Worm (Caenorhabditis elegans): ENCODE results near the gene T11F9.1.
"Not testable (repeated sequence)": the region's sequence is repeated elsewhere in the genome, so short reads cannot be mapped to it uniquely, and the experiment has no call there.

T11F9.1 gene

DNA sequence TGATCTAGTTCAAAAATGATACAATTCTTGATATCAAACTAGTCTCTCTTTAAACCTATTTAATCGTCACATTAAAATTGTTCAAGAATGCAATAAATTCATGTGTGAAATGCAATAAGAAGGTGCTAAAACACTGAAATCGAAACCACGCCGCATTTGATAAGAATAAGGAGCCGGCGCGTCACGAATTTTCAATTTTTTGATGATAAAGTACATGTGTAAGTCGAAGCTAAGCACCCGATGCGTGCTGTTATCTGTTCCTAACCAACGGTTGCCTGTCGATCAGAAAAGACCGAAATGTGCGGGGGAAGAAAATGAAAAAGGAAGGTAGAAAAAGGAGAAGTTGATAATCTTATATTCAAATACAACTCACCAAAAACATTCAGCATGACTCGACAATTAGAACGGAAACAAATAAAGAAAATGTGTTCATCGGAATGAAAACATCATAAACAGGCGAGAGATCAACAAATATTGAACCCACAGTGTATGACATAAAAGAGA is 10.9 kb downstream of the T11F9.1 start, which contains the start of gene aat-6:
Gene aat-6 (minus strand): TSS at position 454 of the 504 bp plus-strand sequence.
- TF ChIP-seq ztf-29 (GFP tag; IDR thresholded peaks at IDR 0.05), result no peak
- TF ChIP-seq T22C8.4 (GFP tag; IDR thresholded peaks at IDR 0.05), result no peak
- no peak for TF ChIP-seq cog-1 (tag; optimal IDR thresholded peaks at IDR 0.05)
- no peak for TF ChIP-seq ref-1 (GFP tag; conservative IDR thresholded peaks at IDR 0.05)
- TF ChIP-seq med-1 (GFP tag; optimal IDR thresholded peaks at IDR 0.05; ENCODE audit: insufficient read depth), result no peak
- no peak for TF ChIP-seq ztf-23 (GFP tag; IDR thresholded peaks at IDR 0.05)
- no peak for TF ChIP-seq klf-2 (GFP tag; conservative IDR thresholded peaks at IDR 0.05)
- TF ChIP-seq flt-1 (GFP tag; IDR thresholded peaks at IDR 0.05), result no peak
- no peak for TF ChIP-seq tab-1 (GFP tag; IDR thresholded peaks at IDR 0.05)

DNA sequence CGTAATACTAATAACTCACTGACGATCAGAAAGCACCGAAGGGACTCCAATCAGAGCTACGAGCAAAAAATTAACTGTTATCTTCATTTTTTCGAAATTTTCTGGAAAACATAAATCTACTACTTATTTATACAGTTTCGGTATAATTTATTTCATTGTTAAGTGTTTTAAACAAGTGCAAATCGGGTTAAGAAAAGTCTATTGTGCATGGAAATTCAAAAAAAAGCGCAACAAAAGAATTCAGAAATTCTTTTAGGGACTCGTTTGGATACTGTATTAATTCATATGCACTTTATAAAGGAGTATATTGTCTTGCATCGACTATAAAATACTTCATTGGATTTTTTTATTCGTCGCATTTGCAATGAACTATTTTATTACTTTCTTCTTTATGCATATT is 12.9 kb downstream of the T11F9.1 start, which contains the start of the genes nas-20 and nas-21:
Gene nas-20 (minus strand): TSS at position 101 of the 400 bp plus-strand sequence.
Gene nas-21 (plus strand): TSS at position 356 of the 400 bp plus-strand sequence.
- no peak for TF ChIP-seq klf-2 (GFP tag; conservative IDR thresholded peaks at IDR 0.05)
- TF ChIP-seq flt-1 (GFP tag; IDR thresholded peaks at IDR 0.05), result no peak
- TF ChIP-seq ztf-29 (GFP tag; IDR thresholded peaks at IDR 0.05), result no peak
- no peak for TF ChIP-seq med-1 (GFP tag; optimal IDR thresholded peaks at IDR 0.05; ENCODE audit: insufficient read depth)
- no peak for TF ChIP-seq cog-1 (tag; optimal IDR thresholded peaks at IDR 0.05)
- TF ChIP-seq tab-1 (GFP tag; IDR thresholded peaks at IDR 0.05), result no peak
- no peak for TF ChIP-seq T22C8.4 (GFP tag; IDR thresholded peaks at IDR 0.05)
- TF ChIP-seq ref-1 (GFP tag; conservative IDR thresholded peaks at IDR 0.05), result no peak
- no peak for TF ChIP-seq ztf-23 (GFP tag; IDR thresholded peaks at IDR 0.05)

DNA sequence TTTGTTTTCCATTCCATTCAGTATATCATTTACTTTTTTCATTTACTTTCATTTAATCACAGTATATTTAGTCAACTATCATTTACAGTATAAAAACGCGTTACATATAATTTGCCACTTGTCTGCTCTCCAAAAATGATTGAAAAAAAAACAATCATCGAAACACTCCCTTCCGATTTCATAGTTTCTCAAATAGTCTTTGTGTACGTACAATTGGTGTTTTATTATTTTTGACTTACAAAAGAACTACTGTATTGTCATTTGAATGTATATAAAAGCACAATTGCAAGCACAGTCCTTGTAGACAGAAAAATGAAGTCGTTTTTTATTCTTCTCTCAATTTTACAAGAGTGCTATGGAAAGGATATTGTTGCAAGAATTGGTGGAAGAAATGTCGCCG is 15.0 kb downstream of the T11F9.1 start, which contains the start of gene nas-22:
Gene nas-22 (plus strand): TSS at position 301 of the 400 bp plus-strand sequence.
- TF ChIP-seq ref-1 (GFP tag; conservative IDR thresholded peaks at IDR 0.05), result no peak
- no peak for TF ChIP-seq med-1 (GFP tag; optimal IDR thresholded peaks at IDR 0.05; ENCODE audit: insufficient read depth)
- TF ChIP-seq flt-1 (GFP tag; IDR thresholded peaks at IDR 0.05), result no peak
- TF ChIP-seq T22C8.4 (GFP tag; IDR thresholded peaks at IDR 0.05), result no peak
- TF ChIP-seq ztf-29 (GFP tag; IDR thresholded peaks at IDR 0.05), result no peak
- no peak for TF ChIP-seq ztf-23 (GFP tag; IDR thresholded peaks at IDR 0.05)
- TF ChIP-seq cog-1 (tag; optimal IDR thresholded peaks at IDR 0.05), result no peak
- TF ChIP-seq tab-1 (GFP tag; IDR thresholded peaks at IDR 0.05), result no peak

DNA sequence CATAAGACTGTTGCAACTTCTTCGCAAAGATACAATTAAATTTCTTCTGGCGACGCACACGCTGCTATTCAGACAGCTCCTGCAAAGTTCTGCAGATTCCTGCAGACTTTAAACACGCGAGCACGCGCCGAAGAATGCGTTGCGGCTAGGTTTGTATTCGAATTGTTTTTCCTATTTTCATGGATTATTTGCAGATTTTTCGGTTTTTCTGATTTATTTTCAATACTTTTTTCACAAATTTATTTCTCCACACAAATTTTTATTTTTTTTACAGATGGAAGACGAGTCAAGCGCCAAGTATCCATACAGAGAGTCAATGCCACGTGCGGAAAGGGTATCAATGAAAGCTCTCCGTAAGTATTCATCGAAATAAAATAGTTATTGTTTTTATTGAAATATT is 16.3 kb downstream of the T11F9.1 start, which contains the start of gene T11F9.7:
Gene T11F9.7 (plus strand): TSS at position 301 of the 400 bp plus-strand sequence.
- not testable (repeated sequence) for TF ChIP-seq klf-2 (GFP tag; conservative IDR thresholded peaks at IDR 0.05); cog-1 (tag; optimal IDR thresholded peaks at IDR 0.05); med-1 (GFP tag; optimal IDR thresholded peaks at IDR 0.05; ENCODE audit: insufficient read depth)

DNA sequence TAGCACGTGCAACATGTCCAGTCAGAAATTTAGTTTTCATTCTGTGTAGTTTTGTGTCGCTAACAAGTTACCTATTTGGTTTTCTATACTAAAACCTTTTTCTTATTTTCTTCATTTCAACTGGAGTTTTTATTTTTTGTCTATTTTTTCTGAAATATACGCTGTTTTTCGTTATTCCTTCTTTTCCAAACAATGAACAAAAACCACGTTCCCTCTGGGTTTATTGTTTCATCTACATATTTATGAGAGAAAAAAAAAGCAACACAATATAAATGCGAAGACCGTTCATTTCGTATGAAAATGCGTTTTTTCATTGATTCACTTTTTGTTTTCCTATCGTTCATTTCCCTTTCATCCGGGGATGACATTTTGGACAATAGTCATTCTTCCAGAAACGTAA is 20.1 kb downstream of the T11F9.1 start, which contains the start of gene T11F9.22:
Gene T11F9.22 (plus strand): TSS at position 301 of the 400 bp plus-strand sequence.
- TF ChIP-seq tab-1 (GFP tag; IDR thresholded peaks at IDR 0.05) (no peak), ztf-23 (GFP tag; IDR thresholded peaks at IDR 0.05) (no peak), flt-1 (GFP tag; IDR thresholded peaks at IDR 0.05) (no peak), T22C8.4 (GFP tag; IDR thresholded peaks at IDR 0.05) (no peak), med-1 (GFP tag; optimal IDR thresholded peaks at IDR 0.05; ENCODE audit: insufficient read depth) (no peak)

DNA sequence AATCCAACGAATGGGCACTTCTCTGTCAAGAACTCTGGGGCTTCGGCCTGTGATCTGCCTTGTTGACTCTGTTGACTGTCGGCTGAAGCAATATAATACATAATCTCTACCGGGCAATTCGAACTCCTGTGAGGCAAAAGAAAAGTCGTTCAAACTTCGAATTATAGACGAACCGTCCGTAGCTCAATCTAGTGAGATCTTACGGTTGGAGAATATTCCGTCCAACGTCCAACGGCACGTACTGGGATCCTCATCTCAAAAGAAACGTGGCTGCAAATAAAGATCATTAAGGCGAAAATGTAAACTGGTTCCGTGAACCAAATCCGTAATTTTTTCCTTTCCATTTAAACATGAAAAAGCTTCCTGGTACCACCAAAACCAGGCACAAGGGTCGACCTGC is 21.4 kb downstream of the T11F9.1 start, which contains the start of gene T11F9.14:
Gene T11F9.14 (minus strand): TSS at position 101 of the 400 bp plus-strand sequence.
- TF ChIP-seq cog-1 (tag; optimal IDR thresholded peaks at IDR 0.05); ref-1 (GFP tag; conservative IDR thresholded peaks at IDR 0.05); klf-2 (GFP tag; conservative IDR thresholded peaks at IDR 0.05): not testable (repeated sequence)

DNA sequence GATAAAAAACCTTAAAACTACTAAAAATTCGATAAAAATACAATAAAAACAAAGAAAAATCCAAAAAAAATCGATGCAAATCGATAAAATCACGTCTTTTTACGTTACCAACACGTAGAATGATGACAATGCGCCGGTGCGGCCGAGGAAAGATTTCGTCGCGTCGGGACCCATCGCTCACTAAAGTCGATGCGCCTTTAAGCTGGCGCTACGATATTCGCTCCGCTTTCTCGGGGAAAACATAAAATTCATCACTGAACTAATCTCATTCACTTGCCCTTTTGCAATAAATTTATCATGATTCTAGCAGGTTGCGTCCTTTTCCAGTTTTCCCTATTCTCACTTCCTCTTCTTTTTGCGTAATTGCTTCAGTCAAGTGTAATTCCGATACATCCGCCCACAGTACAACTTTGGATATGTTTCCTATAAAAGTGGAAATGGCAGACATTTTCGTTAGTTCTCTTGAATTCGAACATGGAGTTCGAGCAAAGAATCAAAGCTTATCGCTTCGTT is 24.3 kb downstream of the T11F9.1 start, which contains the start of gene col-157:
Gene col-157 (plus strand): TSS at position 463 of the 513 bp plus-strand sequence.
- not testable (repeated sequence) for TF ChIP-seq ztf-23 (GFP tag; IDR thresholded peaks at IDR 0.05); flt-1 (GFP tag; IDR thresholded peaks at IDR 0.05); klf-2 (GFP tag; conservative IDR thresholded peaks at IDR 0.05)

DNA sequence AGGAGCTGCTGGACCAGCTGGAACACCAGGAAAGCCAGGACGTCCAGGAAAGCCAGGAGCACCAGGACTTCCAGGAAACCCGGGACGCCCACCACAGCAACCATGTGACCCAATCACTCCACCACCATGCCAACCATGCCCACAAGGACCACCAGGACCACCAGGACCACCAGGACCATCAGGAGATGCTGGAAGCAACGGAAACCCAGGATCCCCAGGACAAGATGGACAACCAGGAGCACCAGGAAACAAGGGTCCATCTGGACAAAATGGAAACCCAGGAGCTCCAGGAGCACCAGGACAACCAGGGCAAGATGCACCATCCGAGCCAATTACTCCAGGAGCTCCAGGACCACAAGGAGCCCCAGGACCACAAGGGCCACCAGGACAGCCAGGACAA is 25.0 kb downstream of the T11F9.1 start:
- no peak for TF ChIP-seq T22C8.4 (GFP tag; IDR thresholded peaks at IDR 0.05)
- TF ChIP-seq flt-1 (GFP tag; IDR thresholded peaks at IDR 0.05), result no peak
- TF ChIP-seq ztf-23 (GFP tag; IDR thresholded peaks at IDR 0.05), result no peak
- no peak for TF ChIP-seq ref-1 (GFP tag; conservative IDR thresholded peaks at IDR 0.05)

DNA sequence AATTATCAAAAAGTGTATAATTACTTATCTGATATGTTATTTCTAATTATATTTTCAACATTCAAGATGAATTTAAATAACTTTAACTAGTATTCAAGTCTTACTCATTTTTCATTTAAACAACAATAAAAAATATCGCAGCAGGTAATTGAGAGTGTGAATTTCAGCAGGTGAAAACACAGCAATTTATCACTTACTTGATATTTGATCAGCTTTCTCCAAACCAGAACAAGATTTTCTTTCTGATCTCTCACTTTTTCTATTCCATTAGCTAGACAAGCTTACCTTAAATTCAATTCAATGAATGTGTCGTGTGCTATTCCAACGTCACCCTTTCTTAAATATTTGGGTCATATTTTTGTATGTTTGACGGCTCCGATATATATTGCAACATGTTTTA is 26.2 kb downstream of the T11F9.1 start, which contains the start of gene srh-1:
Gene srh-1 (plus strand): TSS at position 301 of the 400 bp plus-strand sequence.
- TF ChIP-seq klf-2 (GFP tag; conservative IDR thresholded peaks at IDR 0.05), result no peak
- TF ChIP-seq T22C8.4 (GFP tag; IDR thresholded peaks at IDR 0.05), result no peak
- TF ChIP-seq cog-1 (tag; optimal IDR thresholded peaks at IDR 0.05), result no peak
- no peak for TF ChIP-seq ztf-29 (GFP tag; IDR thresholded peaks at IDR 0.05)
- TF ChIP-seq med-1 (GFP tag; optimal IDR thresholded peaks at IDR 0.05; ENCODE audit: insufficient read depth), result no peak
- no peak for TF ChIP-seq tab-1 (GFP tag; IDR thresholded peaks at IDR 0.05)
- TF ChIP-seq ztf-23 (GFP tag; IDR thresholded peaks at IDR 0.05), result no peak
- TF ChIP-seq ref-1 (GFP tag; conservative IDR thresholded peaks at IDR 0.05), result no peak
- no peak for TF ChIP-seq flt-1 (GFP tag; IDR thresholded peaks at IDR 0.05)

DNA sequence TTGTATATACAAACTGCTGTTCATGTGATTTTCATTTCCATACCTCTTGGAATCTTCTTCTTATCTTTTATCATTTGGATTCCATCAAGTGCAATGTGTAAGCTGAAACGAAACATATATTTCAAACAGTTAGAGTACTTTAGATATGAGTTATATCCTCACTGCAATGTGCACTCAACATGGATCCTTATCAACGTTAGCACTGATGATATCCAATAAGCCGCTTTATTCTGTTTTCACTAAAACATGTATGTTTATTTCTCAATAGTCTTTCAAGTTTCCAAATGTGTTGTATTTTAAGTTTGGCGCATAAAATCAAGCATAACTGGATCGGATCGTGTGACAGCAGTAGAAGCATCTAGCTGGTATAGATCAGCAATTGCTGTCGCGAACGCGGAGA is 27.3 kb downstream of the T11F9.1 start, which contains the start of gene T11F9.10:
Gene T11F9.10 (plus strand): TSS at position 301 of the 400 bp plus-strand sequence.
- no peak for TF ChIP-seq cog-1 (tag; optimal IDR thresholded peaks at IDR 0.05)

All from whole organism, midembryonic.